Fruit fly (Drosophila melanogaster) whole organism, prepupa: ENCODE measurements around the gene CG42591.

Source experiments
- Blimp-1 ChIP-seq: fragments of 200-800 bp; sonication (Bioruptor generic); optimal IDR thresholded peaks from 3 replicates; lab custom pipeline; 2017; ENCODE audit warnings: missing biosample characterization, missing genetic modification characterization, mild to moderate bottlenecking, moderate library complexity, missing genetic modification reagents
- CG15336 ChIP-seq: fragments of 200-800 bp; sonication (Bioruptor generic); IDR thresholded peaks from 2 replicates; pipeline ENCODE4 v1.3.6; 2022; ENCODE audit warnings: missing biosample characterization, missing genetic modification characterization
- CG16779 ChIP-seq: fragments of 200-800 bp; sonication (Bioruptor generic); optimal IDR thresholded peaks from 3 replicates; lab custom pipeline; 2017; ENCODE audit warnings: missing biosample characterization, mild to moderate bottlenecking, missing genetic modification characterization
- CG3919 ChIP-seq: fragments of 200-800 bp; sonication (Bioruptor generic); optimal IDR thresholded peaks from 3 replicates; lab custom pipeline; 2016; ENCODE audit warnings: missing biosample characterization, missing genetic modification characterization
- CG8632 ChIP-seq: fragments of 200-800 bp; sonication (Bioruptor generic); optimal IDR thresholded peaks from 3 replicates; lab custom pipeline; 2016; ENCODE audit warnings: missing biosample characterization, missing genetic modification characterization
- Eip78C ChIP-seq: fragments of 200-800 bp; sonication (Bioruptor generic); peaks from one replicate; lab custom pipeline; 2016; ENCODE audit warnings: missing biosample characterization, missing genetic modification characterization
- Hr38 ChIP-seq: sonication (Bioruptor generic); optimal IDR thresholded peaks from 2 replicates; lab custom pipeline; 2016; ENCODE audit warnings: missing biosample characterization, missing genetic modification characterization
- Lpt ChIP-seq: fragments of 200-800 bp; sonication (Bioruptor generic); optimal IDR thresholded peaks from 3 replicates; lab custom pipeline; 2016; ENCODE audit warnings: missing biosample characterization, missing genetic modification characterization
- Sox102F ChIP-seq: fragments of 200-800 bp; sonication (Bioruptor generic); optimal IDR thresholded peaks from 2 replicates; lab custom pipeline; 2016; ENCODE audit warnings: missing biosample characterization, mild to moderate bottlenecking, missing genetic modification characterization
- achi ChIP-seq: fragments of 200-800 bp; sonication (Bioruptor generic); optimal IDR thresholded peaks from 3 replicates; lab custom pipeline; 2016; ENCODE audit warnings: missing biosample characterization, missing genetic modification characterization
- ss ChIP-seq, 2 experiments: fragments of 200-800 bp; sonication (Bioruptor generic); optimal IDR thresholded peaks; 2 replicates in 1 of 2; 3 replicates in 1 of 2; lab custom pipeline; 2017 to 2018; ENCODE audit warnings: mild to moderate bottlenecking in 2 of 2, missing biosample characterization in 2 of 2, missing genetic modification characterization in 2 of 2, moderate library complexity in 1 of 2
- svp ChIP-seq: fragments of 200-800 bp; sonication (Bioruptor generic); peaks from one replicate; lab custom pipeline; 2016; ENCODE audit warnings: missing biosample characterization, missing genetic modification characterization

DNA sequence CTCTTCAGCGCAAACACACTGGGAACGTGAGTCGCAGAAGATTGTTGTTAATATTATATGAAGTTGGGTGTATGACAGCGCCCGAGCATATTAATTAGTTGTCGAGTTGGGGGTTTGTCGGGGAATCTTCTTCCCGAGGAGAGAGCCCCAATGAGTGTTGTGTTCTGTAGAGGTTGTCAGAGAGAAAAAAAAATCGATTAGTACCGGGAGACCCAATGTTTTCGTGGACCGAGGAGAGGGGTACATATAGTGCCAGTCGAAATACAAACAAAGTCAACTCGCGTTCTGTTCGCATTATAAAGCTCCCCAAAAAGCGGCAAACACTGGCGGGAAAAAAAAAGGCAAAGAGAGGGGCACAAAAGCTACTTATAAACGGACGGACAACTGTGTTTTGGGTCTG is 4.1 kb upstream of the CG42591 start:
- TF ChIP-seq CG15336 (GFP tag; lab: Robert Waterston, UW) (no peak), Blimp-1 (GFP tag; lab: Kevin White, UChicago) (no peak), Lpt (GFP tag; lab: Kevin White, UChicago) (no peak), CG8632 (GFP tag; lab: Kevin White, UChicago) (no peak), Eip78C (no peak), CG16779 (no peak), Hr38 (GFP tag; lab: Kevin White, UChicago) (no peak), svp (peak; percentile 33), CG3919 (GFP tag; lab: Kevin White, UChicago) (no peak), Sox102F (GFP tag; lab: Kevin White, UChicago) (no peak), achi (GFP tag; lab: Kevin White, UChicago) (no peak), ss (GFP tag; optimal IDR thresholded peaks at IDR 0.05; lab: Kevin White, UChicago) (no peak)
